Worm (Caenorhabditis elegans): Measurements from ENCODE around the gene C31E10.11.

The C31E10.11 gene

DNA sequence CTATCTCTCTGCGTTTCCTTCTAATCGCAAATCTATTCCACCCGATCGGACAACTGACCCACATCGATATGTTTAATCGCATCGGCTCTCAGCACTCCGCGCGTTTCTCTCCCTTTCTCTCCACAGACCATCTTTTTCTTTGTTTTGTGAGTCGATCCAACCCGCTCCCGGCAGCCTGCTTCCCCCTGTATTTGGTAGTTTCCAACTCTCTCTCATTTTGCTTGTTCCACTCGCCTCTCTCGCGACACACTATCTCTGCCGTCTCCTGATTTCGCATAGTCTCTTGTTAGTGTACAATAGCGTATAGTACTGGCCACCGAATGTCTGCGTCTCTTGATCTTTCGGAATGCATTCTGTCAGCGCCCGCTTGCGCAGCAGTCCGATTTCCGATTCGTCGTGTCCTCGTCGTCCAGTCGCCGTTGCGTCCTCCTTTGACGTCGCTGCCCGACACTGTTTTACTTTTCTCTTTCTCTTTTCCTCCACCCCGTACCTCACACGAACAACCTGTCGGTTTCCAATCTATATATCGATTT is 39.9 kb downstream of the C31E10.11 start (continued):
- TF ChIP-seq nhr-237 (tag; optimal IDR thresholded peaks at IDR 0.05) (no peak), ZK546.5 (tag; optimal IDR thresholded peaks at IDR 0.05) (no peak), lin-15B (tag; optimal IDR thresholded peaks at IDR 0.05) (no peak), nhr-77 (tag; optimal IDR thresholded peaks at IDR 0.05) (no peak), R02D3.7 (tag; optimal IDR thresholded peaks at IDR 0.05) (no peak), skn-1 (tag; optimal IDR thresholded peaks at IDR 0.05) (no peak), snpc-4 (tag; optimal IDR thresholded peaks at IDR 0.05) (peak; percentile 5), fos-1 (tag; optimal IDR thresholded peaks at IDR 0.05) (no peak), pqm-1 (tag; optimal IDR thresholded peaks at IDR 0.05) (peak; percentile 26), mml-1 (tag; optimal IDR thresholded peaks at IDR 0.05) (no peak), jun-1 (tag; optimal IDR thresholded peaks at IDR 0.05) (peak; percentile 18), ama-1 (optimal IDR thresholded peaks at IDR 0.05) (no peak), nhr-76 (tag; optimal IDR thresholded peaks at IDR 0.05) (no peak), aly-2 (tag; optimal IDR thresholded peaks at IDR 0.05) (no peak), fkh-2 (tag; optimal IDR thresholded peaks at IDR 0.05) (no peak), eor-1 (tag; optimal IDR thresholded peaks at IDR 0.05) (no peak), nhr-28 (tag; optimal IDR thresholded peaks at IDR 0.05) (no peak), tbx-2 (tag; optimal IDR thresholded peaks at IDR 0.05) (peak; percentile 22), nhr-25 (tag; optimal IDR thresholded peaks at IDR 0.05) (peak; percentile 91), pha-4 (tag; optimal IDR thresholded peaks at IDR 0.05) (peak; percentile 71), daf-12 (tag; optimal IDR thresholded peaks at IDR 0.05) (no peak), nhr-11 (tag; optimal IDR thresholded peaks at IDR 0.05) (no peak), hmg-11 (tag; optimal IDR thresholded peaks at IDR 0.05) (peak; percentile 59)

DNA sequence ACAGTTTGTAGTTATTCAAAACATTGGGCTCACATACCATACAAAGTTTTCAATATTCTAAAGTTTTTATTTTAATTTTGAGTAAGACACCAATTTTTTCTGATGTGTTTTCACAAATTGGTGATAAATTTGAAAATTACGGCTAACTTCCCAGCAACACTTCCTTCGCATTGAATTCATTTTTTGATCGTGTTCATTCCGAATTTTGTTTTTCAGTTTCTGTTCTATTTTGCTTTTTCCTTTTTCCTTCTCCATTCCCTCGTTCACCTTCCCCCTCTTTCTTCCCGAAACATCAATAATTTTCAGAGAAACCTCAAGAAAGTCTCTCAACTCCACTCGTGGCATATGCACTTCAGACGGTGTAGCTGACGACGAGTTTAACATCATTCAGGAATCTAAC is 41.8 kb downstream of the C31E10.11 start, which contains the start of gene alg-1:
Gene alg-1 (plus strand): TSS at position 301 of the 400 bp plus-strand sequence.
- TF ChIP-seq nhr-25 (tag; optimal IDR thresholded peaks at IDR 0.05), result no peak

DNA sequence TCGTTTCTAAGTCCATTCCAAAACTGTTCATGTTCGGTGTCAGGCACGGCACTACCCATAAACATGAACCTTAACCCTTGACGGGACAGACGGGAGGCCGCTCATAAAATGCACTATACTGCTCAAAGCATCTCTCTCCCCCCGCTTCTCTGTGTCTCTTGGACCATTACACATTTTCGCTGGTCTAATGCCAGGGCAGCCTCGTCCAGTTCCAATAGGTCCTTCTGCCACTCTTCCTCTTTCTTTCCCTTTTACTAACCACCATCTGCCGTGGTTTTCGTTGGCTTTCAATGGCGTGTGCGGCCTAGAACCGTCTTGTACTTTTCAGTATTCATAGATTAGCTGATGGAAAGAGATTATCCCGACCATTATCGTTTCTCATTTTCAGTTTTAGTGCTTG is 42.4 kb downstream of the C31E10.11 start:
- peak; percentile 53 for TF ChIP-seq lin-39 (tag; optimal IDR thresholded peaks at IDR 0.05)
- TF ChIP-seq egl-5 (tag; optimal IDR thresholded peaks at IDR 0.05), result peak; percentile 51
- no peak for TF ChIP-seq ceh-82 (tag; optimal IDR thresholded peaks at IDR 0.05)
- TF ChIP-seq hmg-11 (tag; optimal IDR thresholded peaks at IDR 0.05), result peak; percentile 65

DNA sequence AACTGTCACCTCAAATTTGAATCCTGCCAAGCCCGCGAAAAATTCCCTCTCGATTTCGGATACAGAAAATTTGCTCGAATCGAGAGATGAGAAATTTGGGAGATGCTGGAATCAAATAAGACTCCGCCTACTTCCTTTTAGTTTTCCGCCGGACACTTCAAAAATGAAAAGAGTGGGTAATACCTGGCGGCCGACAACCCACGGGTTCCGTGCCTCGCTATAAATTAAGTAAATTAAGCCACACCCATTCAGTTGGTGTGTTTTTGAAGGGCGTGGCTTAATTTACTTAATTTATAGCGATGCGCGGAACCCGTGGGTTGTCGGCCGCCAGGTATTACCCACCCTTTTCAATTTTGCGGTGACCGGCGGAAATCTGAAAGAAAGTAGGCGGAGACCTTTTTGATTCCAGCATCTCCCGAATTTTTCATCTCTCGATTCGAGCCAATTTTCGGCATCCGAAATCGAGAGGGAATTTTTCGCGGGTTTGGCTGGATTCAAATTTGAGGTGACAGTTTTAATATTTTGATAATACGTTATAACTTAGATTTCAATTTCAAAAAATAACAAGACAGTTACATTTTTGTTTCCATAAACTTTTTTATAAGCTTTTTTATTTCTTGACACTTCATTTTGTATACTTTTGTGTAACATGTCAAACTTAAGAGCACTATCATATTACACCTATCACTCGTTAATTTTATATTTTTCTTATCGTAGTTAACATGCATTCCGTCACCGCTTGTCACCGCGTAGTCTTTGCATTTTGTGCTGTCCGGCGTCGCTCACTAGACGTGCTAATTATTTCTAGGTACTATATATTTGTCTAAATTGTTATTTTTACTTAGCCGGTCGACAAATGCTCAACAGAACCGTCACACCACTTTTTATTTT is 43.6 kb downstream of the C31E10.11 start:
- TF ChIP-seq pqm-1 (tag; optimal IDR thresholded peaks at IDR 0.05) (peak; percentile 44), pha-4 (tag; optimal IDR thresholded peaks at IDR 0.05) (no peak), sea-2 (GFP tag; optimal IDR thresholded peaks at IDR 0.05) (no peak), elt-2 (tag; optimal IDR thresholded peaks at IDR 0.05) (peak; percentile 76)

DNA sequence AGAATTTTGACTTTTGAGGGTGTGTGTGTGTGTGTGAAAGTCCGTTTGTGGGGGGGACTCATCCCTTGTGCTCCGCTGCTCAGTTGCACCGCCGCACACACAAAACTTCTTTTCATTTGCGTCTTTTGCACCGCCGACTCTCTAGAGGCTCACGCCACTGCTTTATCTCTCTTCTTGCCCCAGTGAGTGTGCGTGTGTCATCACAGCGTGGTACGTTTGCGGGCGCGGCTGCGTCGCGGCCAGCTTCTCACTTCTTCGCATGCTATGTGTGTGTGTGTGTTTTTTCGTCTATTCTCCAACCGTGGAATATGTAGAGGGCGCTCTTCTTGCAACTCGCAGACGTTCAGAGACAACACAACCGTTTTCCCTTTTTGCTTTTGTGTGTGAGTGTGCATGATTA is 45.1 kb downstream of the C31E10.11 start:
- no peak for TF ChIP-seq mml-1 (tag; optimal IDR thresholded peaks at IDR 0.05)
- no peak for TF ChIP-seq nhr-28 (tag; optimal IDR thresholded peaks at IDR 0.05)
- TF ChIP-seq ZK546.5 (tag; optimal IDR thresholded peaks at IDR 0.05), result no peak
- no peak for TF ChIP-seq lsy-12 (tag; optimal IDR thresholded peaks at IDR 0.05)
- TF ChIP-seq jun-1 (tag; optimal IDR thresholded peaks at IDR 0.05), result no peak
- no peak for TF ChIP-seq nhr-76 (tag; optimal IDR thresholded peaks at IDR 0.05)
- no peak for TF ChIP-seq ceh-82 (tag; optimal IDR thresholded peaks at IDR 0.05)
- no peak for TF ChIP-seq elt-3 (tag; optimal IDR thresholded peaks at IDR 0.05)
- no peak for TF ChIP-seq nhr-12 (tag; optimal IDR thresholded peaks at IDR 0.05)
- peak; percentile 31 for TF ChIP-seq unc-62 (GFP tag; optimal IDR thresholded peaks at IDR 0.05)
- peak; percentile 23 for TF ChIP-seq elt-2 (tag; optimal IDR thresholded peaks at IDR 0.05)
- no peak for TF ChIP-seq ztf-4 (tag; optimal IDR thresholded peaks at IDR 0.05)
- no peak for TF ChIP-seq fkh-2 (tag; optimal IDR thresholded peaks at IDR 0.05)
- TF ChIP-seq fkh-10 (GFP tag; optimal IDR thresholded peaks at IDR 0.05), result peak; percentile 58
- peak; percentile 32 for TF ChIP-seq pha-4 (tag; optimal IDR thresholded peaks at IDR 0.05)
- no peak for TF ChIP-seq elt-1 (tag; optimal IDR thresholded peaks at IDR 0.05)
- no peak for TF ChIP-seq fos-1 (tag; optimal IDR thresholded peaks at IDR 0.05)
- peak; percentile 94 for TF ChIP-seq lin-39 (tag; optimal IDR thresholded peaks at IDR 0.05)
- no peak for TF ChIP-seq ceh-9 (tag; optimal IDR thresholded peaks at IDR 0.05)
- no peak for TF ChIP-seq ceh-28 (tag; optimal IDR thresholded peaks at IDR 0.05)
- TF ChIP-seq aly-2 (tag; optimal IDR thresholded peaks at IDR 0.05), result no peak
- no peak for TF ChIP-seq zag-1 (tag; optimal IDR thresholded peaks at IDR 0.05)
- TF ChIP-seq nhr-77 (tag; optimal IDR thresholded peaks at IDR 0.05), result no peak
- no peak for TF ChIP-seq unc-39 (tag; optimal IDR thresholded peaks at IDR 0.05)
- TF ChIP-seq nhr-237 (tag; optimal IDR thresholded peaks at IDR 0.05), result no peak
- no peak for TF ChIP-seq egl-27 (tag; optimal IDR thresholded peaks at IDR 0.05)
- peak; percentile 84 for TF ChIP-seq snpc-4 (tag; optimal IDR thresholded peaks at IDR 0.05)
- peak; percentile 21 for TF ChIP-seq R02D3.7 (tag; optimal IDR thresholded peaks at IDR 0.05)
- TF ChIP-seq lin-15B (tag; optimal IDR thresholded peaks at IDR 0.05), result peak; percentile 65
- TF ChIP-seq ama-1 (optimal IDR thresholded peaks at IDR 0.05), result no peak
- TF ChIP-seq eor-1 (tag; optimal IDR thresholded peaks at IDR 0.05), result no peak
- no peak for TF ChIP-seq daf-12 (tag; optimal IDR thresholded peaks at IDR 0.05)
- TF ChIP-seq nhr-23 (tag; optimal IDR thresholded peaks at IDR 0.05), result no peak
- no peak for TF ChIP-seq skn-1 (tag; optimal IDR thresholded peaks at IDR 0.05)
- no peak for TF ChIP-seq egl-5 (tag; optimal IDR thresholded peaks at IDR 0.05)
